Worm (Caenorhabditis elegans) whole organism, early embryonic: Measurements from ENCODE around the gene F46C5.10.

ENCODE experiments used
- B0310.2 ChIP-seq: sonication (generic microtip); optimal IDR thresholded peaks from 2 replicates; lab custom pipeline; 2016; ENCODE audit warnings: mild to moderate bottlenecking, missing genetic modification characterization, missing compliant biosample characterization
- F13C5.2 ChIP-seq: sonication (generic microtip); optimal IDR thresholded peaks from 2 replicates; lab custom pipeline; 2017; ENCODE audit warnings: mild to moderate bottlenecking, missing genetic modification characterization, inconsistent platforms, missing compliant biosample characterization
- aly-1 ChIP-seq: sonication (generic microtip); optimal IDR thresholded peaks from 2 replicates; lab custom pipeline; 2016; ENCODE audit warnings: missing genetic modification characterization, missing compliant biosample characterization
- ama-1 ChIP-seq: fragments of 150-350 bp; optimal IDR thresholded peaks from 2 replicates; lab custom pipeline; 2014
- ceh-13 ChIP-seq: fragments of 200-800 bp; sonication (Bioruptor generic); optimal IDR thresholded peaks from 2 replicates; lab custom pipeline; 2018; ENCODE audit warnings: mild to moderate bottlenecking, missing genetic modification characterization, missing compliant biosample characterization
- ceh-36 ChIP-seq: sonication (generic microtip); optimal IDR thresholded peaks from 2 replicates; lab custom pipeline; 2016; ENCODE audit warnings: missing genetic modification characterization, inconsistent platforms, missing compliant biosample characterization
- ets-7 ChIP-seq: sonication (generic microtip); optimal IDR thresholded peaks from 2 replicates; lab custom pipeline; 2016; ENCODE audit warnings: missing genotype, missing genetic modification characterization, missing compliant biosample characterization
- flt-1 ChIP-seq: fragments of 200-800 bp; sonication (Bioruptor generic); IDR thresholded peaks from 2 replicates; pipeline ENCODE4 v1.3.6; 2022; ENCODE audit warnings: missing genetic modification characterization, missing compliant biosample characterization
- hmbx-1 ChIP-seq: sonication (generic microtip); optimal IDR thresholded peaks from 2 replicates; lab custom pipeline; 2016; ENCODE audit warnings: mild to moderate bottlenecking, missing genetic modification characterization, missing compliant biosample characterization
- hmg-4 ChIP-seq: fragments of 200-800 bp; sonication (Bioruptor generic); optimal IDR thresholded peaks from 2 replicates; lab custom pipeline; 2018; ENCODE audit warnings: mild to moderate bottlenecking, missing genetic modification characterization, missing compliant biosample characterization
- hnd-1 ChIP-seq: sonication (generic microtip); optimal IDR thresholded peaks from 2 replicates; lab custom pipeline; 2016; ENCODE audit warnings: missing genetic modification characterization, missing compliant biosample characterization
- pes-1 ChIP-seq: fragments of 200-800 bp; sonication (Bioruptor generic); IDR thresholded peaks from 2 replicates; pipeline ENCODE4 v1.3.6; 2022; ENCODE audit warnings: missing genetic modification reagents, missing genetic modification characterization, missing compliant biosample characterization
- scrt-1 ChIP-seq: fragments of 200-800 bp; sonication (Bioruptor generic); IDR thresholded peaks from 2 replicates; pipeline ENCODE4 v1.3.6; 2022; ENCODE audit warnings: missing genetic modification characterization, missing compliant biosample characterization
- sea-1 ChIP-seq: fragments of 200-800 bp; sonication (Bioruptor generic); conservative IDR thresholded peaks from 2 replicates; pipeline ENCODE4 v1.3.6; 2022; ENCODE audit warnings: missing genetic modification characterization, missing compliant biosample characterization
- tbx-11 ChIP-seq: fragments of 200-800 bp; sonication (Bioruptor generic); IDR thresholded peaks from 2 replicates; pipeline ENCODE4 v1.3.6; 2022; ENCODE audit warnings: missing genetic modification characterization, missing compliant biosample characterization
- tbx-37 ChIP-seq: fragments of 200-800 bp; sonication (Bioruptor generic); conservative IDR thresholded peaks from 2 replicates; pipeline ENCODE4 v1.3.6; 2022; ENCODE audit warnings: missing genetic modification reagents, missing genetic modification characterization, missing compliant biosample characterization
- tra-4 ChIP-seq: sonication (generic microtip); optimal IDR thresholded peaks from 2 replicates; lab custom pipeline; 2017; ENCODE audit warnings: missing genetic modification characterization, missing compliant biosample characterization

Gene F46C5.10

DNA sequence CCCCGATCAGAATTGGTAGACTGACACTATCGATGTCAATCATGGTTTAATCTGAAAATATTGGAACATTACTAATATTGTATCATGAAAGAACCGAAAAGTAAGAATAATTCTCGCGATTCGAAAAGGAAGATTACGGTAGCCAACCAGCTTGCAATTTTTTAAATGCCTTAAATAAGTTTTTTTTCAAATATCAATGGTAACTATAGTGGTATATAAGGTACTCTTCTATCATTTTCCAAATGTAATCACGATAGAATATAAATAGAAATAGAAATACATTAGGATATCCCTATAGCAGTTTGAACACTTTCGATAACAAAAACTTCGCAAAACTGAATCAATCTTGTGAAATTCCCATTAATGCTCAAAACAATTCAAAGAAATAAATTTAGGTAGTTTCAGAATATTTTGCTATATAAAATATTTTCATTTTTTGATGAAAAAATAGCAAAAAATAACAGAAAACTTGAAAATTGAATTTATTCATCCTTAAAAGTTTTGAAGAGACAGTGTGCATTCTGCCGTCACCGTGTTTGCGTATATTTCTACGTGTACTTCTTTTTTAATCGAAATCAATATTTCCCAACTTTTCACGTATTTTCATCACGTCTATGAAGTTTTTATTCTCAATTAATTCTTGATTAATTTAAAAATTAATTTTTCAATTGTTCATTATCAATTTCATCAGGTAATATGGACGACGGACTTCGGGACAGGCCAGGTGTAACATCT is 8.0 kb downstream of the F46C5.10 start, which contains the start of the genes F46C5.9 and rer-1:
Gene F46C5.9, minus strand, starts transcription at position 51 of the 735 bp plus-strand sequence.
Gene rer-1, plus strand, starts transcription at position 692 of the 735 bp plus-strand sequence.
- TF ChIP-seq ceh-36 (tag; lab: Kevin White, UChicago), result no peak
- TF ChIP-seq hmbx-1 (tag; lab: Kevin White, UChicago), result no peak
- no peak for TF ChIP-seq F13C5.2 (tag; lab: Kevin White, UChicago)
- no peak for TF ChIP-seq B0310.2 (tag; lab: Kevin White, UChicago)
- TF ChIP-seq ceh-13 (GFP tag; lab: Kevin White, UChicago), result no peak
- TF ChIP-seq flt-1, result no peak

DNA sequence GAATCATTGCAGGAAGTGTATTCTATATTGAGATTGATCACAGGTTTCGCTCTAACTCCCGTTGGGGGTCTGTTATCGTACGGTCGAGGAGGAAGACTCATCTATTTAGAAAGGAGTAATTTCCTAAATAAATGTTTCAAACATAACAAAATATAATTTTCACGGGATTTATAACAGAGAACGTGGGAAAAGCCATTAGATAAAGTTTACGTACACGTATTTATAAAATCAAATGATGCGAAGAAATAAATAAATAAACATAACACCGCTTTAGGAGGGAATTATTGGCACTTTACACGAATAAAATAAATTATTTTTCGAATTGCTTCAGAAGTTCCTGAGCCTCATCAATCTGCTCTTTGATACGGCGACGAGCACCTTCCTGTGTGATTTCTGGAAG is 10.3 kb downstream of the F46C5.10 start, which contains the start of gene F07H5.10:
Gene F07H5.10, minus strand, starts transcription at position 101 of the 400 bp plus-strand sequence.
- no peak for TF ChIP-seq hnd-1 (tag; lab: Kevin White, UChicago)

DNA sequence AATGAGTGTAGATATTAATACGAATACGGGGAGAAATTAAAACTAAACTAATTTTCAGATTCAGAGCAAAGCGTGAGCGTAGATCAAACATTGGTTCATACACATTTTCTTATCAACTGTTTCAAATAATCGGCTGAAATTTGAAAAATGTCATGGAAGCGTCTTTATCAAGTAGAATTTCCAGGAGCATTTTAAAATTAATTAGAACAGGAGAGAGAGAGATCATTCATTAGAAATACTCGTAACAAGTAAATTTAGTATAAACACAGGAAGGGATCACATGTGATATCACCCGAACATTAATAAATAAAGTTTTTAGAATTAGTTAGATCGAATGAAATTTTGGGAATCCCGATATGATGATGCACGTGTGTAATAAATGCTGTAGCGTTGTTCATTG is 11.9 kb downstream of the F46C5.10 start, which contains the start of gene pho-13:
Gene pho-13, minus strand, starts transcription at position 101 of the 400 bp plus-strand sequence.
- TF ChIP-seq hnd-1 (tag; lab: Kevin White, UChicago), result no peak
- no peak for TF ChIP-seq ceh-13 (GFP tag; lab: Kevin White, UChicago)
- TF ChIP-seq ets-7 (tag; lab: Kevin White, UChicago), result no peak
- TF ChIP-seq ceh-36 (tag; lab: Kevin White, UChicago), result no peak
- TF ChIP-seq B0310.2 (tag; lab: Kevin White, UChicago), result no peak
- TF ChIP-seq F13C5.2 (tag; lab: Kevin White, UChicago), result no peak
- no peak for TF ChIP-seq tbx-11 (GFP tag; lab: Robert Waterston, UW)
- TF ChIP-seq aly-1 (tag; lab: Kevin White, UChicago), result no peak
- no peak for TF ChIP-seq ama-1 (lab: Kevin White, UChicago)
- no peak for TF ChIP-seq scrt-1 (GFP tag; lab: Robert Waterston, UW)
- no peak for TF ChIP-seq flt-1
- TF ChIP-seq sea-1 (GFP tag; lab: Robert Waterston, UW), result no peak
- TF ChIP-seq hmg-4 (GFP tag; lab: Kevin White, UChicago), result no peak
- no peak for TF ChIP-seq pes-1
- TF ChIP-seq hmbx-1 (tag; lab: Kevin White, UChicago), result no peak
- no peak for TF ChIP-seq tra-4 (tag; lab: Kevin White, UChicago)
- TF ChIP-seq tbx-37 (GFP tag; lab: Robert Waterston, UW), result no peak

DNA sequence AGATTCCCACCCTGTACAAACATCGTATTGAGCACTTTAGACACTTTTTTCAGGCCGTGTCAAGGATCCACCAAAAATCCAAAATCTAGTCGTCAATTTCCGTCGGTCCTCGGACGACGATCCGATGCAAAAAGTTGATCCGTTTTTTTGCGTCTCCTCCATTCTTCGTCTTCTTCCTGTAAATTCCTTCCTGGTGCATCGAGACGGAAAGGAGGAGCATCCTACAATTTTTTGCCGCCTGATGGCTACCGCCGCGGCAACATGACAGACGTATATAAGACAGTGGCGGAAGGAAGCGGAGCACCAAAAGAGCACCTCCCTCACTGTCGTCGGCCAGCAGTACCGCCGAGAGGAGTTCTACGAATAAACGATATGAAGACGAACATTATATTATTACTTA is 18.0 kb downstream of the F46C5.10 start, which contains the start of gene appg-2:
Gene appg-2, plus strand, starts transcription at position 301 of the 400 bp plus-strand sequence.
- TF ChIP-seq ceh-13 (GFP tag; lab: Kevin White, UChicago) (no peak), sea-1 (GFP tag; lab: Robert Waterston, UW) (no peak), tra-4 (tag; lab: Kevin White, UChicago) (no peak), F13C5.2 (tag; lab: Kevin White, UChicago) (no peak), hmg-4 (GFP tag; lab: Kevin White, UChicago) (no peak), pes-1 (no peak), hnd-1 (tag; lab: Kevin White, UChicago) (no peak), tbx-11 (GFP tag; lab: Robert Waterston, UW) (no peak), scrt-1 (GFP tag; lab: Robert Waterston, UW) (no peak), ceh-36 (tag; lab: Kevin White, UChicago) (no peak), aly-1 (tag; lab: Kevin White, UChicago) (no peak), ets-7 (tag; lab: Kevin White, UChicago) (no peak), tbx-37 (GFP tag; lab: Robert Waterston, UW) (no peak), flt-1 (no peak), ama-1 (lab: Kevin White, UChicago) (no peak), hmbx-1 (tag; lab: Kevin White, UChicago) (no peak), B0310.2 (tag; lab: Kevin White, UChicago) (no peak)

DNA sequence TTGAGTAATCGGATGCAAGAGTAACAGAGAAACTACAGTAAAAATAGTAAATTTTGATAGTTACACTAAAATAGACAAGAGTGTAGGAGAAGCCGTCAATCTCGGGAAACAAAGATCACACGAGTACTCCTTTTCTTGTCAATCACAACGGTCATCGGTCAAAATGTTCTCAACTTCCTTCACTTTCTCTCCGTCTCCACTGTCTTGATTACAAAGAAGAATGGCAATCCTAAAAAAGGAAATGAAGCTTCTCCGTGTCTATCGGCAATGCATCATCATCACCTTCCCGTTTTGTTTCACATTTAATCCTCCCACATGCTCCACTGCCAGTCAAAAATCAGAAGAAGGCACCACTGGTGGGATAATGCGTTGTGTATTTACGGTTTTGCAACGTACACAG is 19.1 kb downstream of the F46C5.10 start:
- TF ChIP-seq F13C5.2 (tag; lab: Kevin White, UChicago) (no peak), scrt-1 (GFP tag; lab: Robert Waterston, UW) (no peak), flt-1 (no peak), hnd-1 (tag; lab: Kevin White, UChicago) (no peak), pes-1 (no peak), ceh-36 (tag; lab: Kevin White, UChicago) (no peak), ama-1 (lab: Kevin White, UChicago) (no peak), B0310.2 (tag; lab: Kevin White, UChicago) (no peak), sea-1 (GFP tag; lab: Robert Waterston, UW) (no peak), tra-4 (tag; lab: Kevin White, UChicago) (no peak), ceh-13 (GFP tag; lab: Kevin White, UChicago) (no peak), tbx-37 (GFP tag; lab: Robert Waterston, UW) (no peak), ets-7 (tag; lab: Kevin White, UChicago) (no peak), tbx-11 (GFP tag; lab: Robert Waterston, UW) (no peak)

DNA sequence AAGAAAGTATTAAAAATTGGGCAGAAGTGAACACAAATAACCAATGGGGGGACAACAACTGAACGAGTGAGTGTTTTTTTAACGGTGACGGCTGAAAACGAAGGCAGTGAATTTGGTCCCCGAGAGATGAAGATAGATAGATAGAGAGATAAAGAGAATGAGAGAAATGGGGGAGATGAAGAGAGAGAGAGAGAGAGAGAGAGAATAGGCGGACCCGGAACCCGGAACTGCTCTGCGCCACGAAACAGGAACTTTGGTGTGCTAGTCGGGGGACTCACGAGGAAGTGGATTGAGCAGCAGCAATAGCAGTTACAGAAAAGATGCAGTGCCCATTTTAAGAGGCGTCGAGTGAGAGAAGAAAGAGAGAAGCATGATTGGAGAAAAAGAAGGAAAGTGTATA is 22.4 kb downstream of the F46C5.10 start:
- TF ChIP-seq scrt-1 (GFP tag; lab: Robert Waterston, UW) (no peak), ceh-36 (tag; lab: Kevin White, UChicago) (no peak), ceh-13 (GFP tag; lab: Kevin White, UChicago) (no peak), F13C5.2 (tag; lab: Kevin White, UChicago) (no peak), aly-1 (tag; lab: Kevin White, UChicago) (no peak), tbx-37 (GFP tag; lab: Robert Waterston, UW) (no peak), ets-7 (tag; lab: Kevin White, UChicago) (no peak), hmg-4 (GFP tag; lab: Kevin White, UChicago) (no peak), hmbx-1 (tag; lab: Kevin White, UChicago) (no peak), tra-4 (tag; lab: Kevin White, UChicago) (no peak)
